Worm (Caenorhabditis elegans): ENCODE measurements around the gene twk-31.

twk-31 gene

DNA sequence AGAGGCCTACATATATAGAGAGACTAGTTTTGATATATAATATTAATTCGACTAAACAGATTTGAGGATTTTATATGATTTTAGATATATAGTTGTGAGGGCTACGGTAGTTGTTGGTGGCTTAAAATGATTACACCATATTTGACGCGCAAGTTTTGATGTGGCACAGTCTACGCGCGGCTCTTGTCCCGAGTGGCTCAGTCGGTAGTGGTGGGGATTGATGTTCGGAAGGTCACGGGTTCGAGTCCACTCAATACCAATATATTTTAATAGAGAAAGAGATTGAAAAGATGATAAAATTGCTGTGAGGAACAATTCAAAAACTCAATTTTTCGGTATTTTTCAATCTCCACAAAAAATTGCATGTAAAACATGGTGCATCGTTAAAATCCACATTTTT lies 62.4 kb downstream of the twk-31 start:
- TF ChIP-seq egl-5 (tag; optimal IDR thresholded peaks at IDR 0.05) (no peak), jun-1 (tag; optimal IDR thresholded peaks at IDR 0.05) (no peak), nhr-12 (tag; optimal IDR thresholded peaks at IDR 0.05) (no peak), R02D3.7 (tag; optimal IDR thresholded peaks at IDR 0.05) (no peak), hmg-11 (tag; optimal IDR thresholded peaks at IDR 0.05) (no peak), ceh-9 (tag; optimal IDR thresholded peaks at IDR 0.05) (no peak), eor-1 (tag; optimal IDR thresholded peaks at IDR 0.05) (no peak), nhr-77 (tag; optimal IDR thresholded peaks at IDR 0.05) (no peak), ZK546.5 (tag; optimal IDR thresholded peaks at IDR 0.05) (no peak), elt-2 (tag; optimal IDR thresholded peaks at IDR 0.05) (no peak), ceh-82 (tag; optimal IDR thresholded peaks at IDR 0.05) (no peak), nhr-76 (tag; optimal IDR thresholded peaks at IDR 0.05) (no peak), nhr-11 (tag; optimal IDR thresholded peaks at IDR 0.05) (no peak), nfya-1 (tag; optimal IDR thresholded peaks at IDR 0.05; ENCODE audit: insufficient read depth) (no peak)
